Fruit fly (Drosophila melanogaster) whole organism, embryonic: Measurements from ENCODE around the gene SecCl.

Experiments
- Bteb2 ChIP-seq: fragments of 200-800 bp; sonication (Bioruptor generic); optimal IDR thresholded peaks from 2 replicates; lab custom pipeline; 2016; ENCODE audit warnings: missing biosample characterization, missing genetic modification characterization
- C15 ChIP-seq: fragments of 200-800 bp; sonication (Bioruptor generic); IDR thresholded peaks from 3 replicates; pipeline ENCODE4 v1.3.6; 2022; ENCODE audit warnings: missing biosample characterization, missing genetic modification characterization
- CG10321 ChIP-seq: fragments of 200-800 bp; sonication (Bioruptor generic); IDR thresholded peaks from 2 replicates; pipeline ENCODE4 v1.3.6; 2022; ENCODE audit warnings: missing biosample characterization, missing genetic modification characterization
- CG11093 ChIP-seq: fragments of 200-800 bp; sonication (Bioruptor generic); IDR thresholded peaks from 3 replicates; pipeline ENCODE4 v1.3.6; 2022; ENCODE audit warnings: missing biosample characterization, missing genetic modification characterization
- CG11456 ChIP-seq: fragments of 200-800 bp; sonication (Bioruptor generic); IDR thresholded peaks from 3 replicates; pipeline ENCODE4 v1.3.6; 2022; ENCODE audit warnings: missing biosample characterization, missing genetic modification characterization
- CG1647 ChIP-seq: fragments of 200-800 bp; sonication (Bioruptor generic); optimal IDR thresholded peaks from 3 replicates; lab custom pipeline; 2016; ENCODE audit warnings: missing biosample characterization, missing genetic modification characterization
- CG17361 ChIP-seq: fragments of 200-800 bp; sonication (Bioruptor generic); IDR thresholded peaks from 3 replicates; pipeline ENCODE4 v1.3.6; 2022; ENCODE audit warnings: missing biosample characterization, missing genetic modification characterization
- CG1832 ChIP-seq: fragments of 200-800 bp; sonication (Bioruptor generic); optimal IDR thresholded peaks from 2 replicates; lab custom pipeline; 2017; ENCODE audit warnings: missing biosample characterization, mild to moderate bottlenecking, missing genetic modification characterization, inconsistent platforms
- CG34422 ChIP-seq: fragments of 200-800 bp; sonication (Bioruptor generic); IDR thresholded peaks from 3 replicates; pipeline ENCODE4 v1.3.6; 2022; ENCODE audit warnings: missing biosample characterization, missing genetic modification characterization
- CG4360 ChIP-seq: fragments of 200-800 bp; sonication (Bioruptor generic); IDR thresholded peaks from 2 replicates; pipeline ENCODE4 v1.3.6; 2022; ENCODE audit warnings: missing biosample characterization, missing genetic modification characterization
- CG6254 ChIP-seq: fragments of 200-800 bp; sonication (Bioruptor generic); optimal IDR thresholded peaks from 3 replicates; lab custom pipeline; 2017; ENCODE audit warnings: mild to moderate bottlenecking, missing biosample characterization, missing genetic modification reagents, missing genetic modification characterization
- CG6272 ChIP-seq: fragments of 200-800 bp; sonication (Bioruptor generic); IDR thresholded peaks from 2 replicates; pipeline ENCODE4 v1.3.6; 2022; ENCODE audit warnings: missing biosample characterization, missing genetic modification characterization
- CG6683 ChIP-seq: fragments of 200-800 bp; sonication (Bioruptor generic); optimal IDR thresholded peaks from 2 replicates; lab custom pipeline; 2017; ENCODE audit warnings: missing biosample characterization, mild to moderate bottlenecking, missing genetic modification characterization, missing genetic modification reagents
- CG8281 ChIP-seq: fragments of 200-800 bp; sonication (Bioruptor generic); optimal IDR thresholded peaks from 2 replicates; lab custom pipeline; 2018; ENCODE audit warnings: missing biosample characterization, mild to moderate bottlenecking, missing genetic modification characterization, moderate library complexity
- CG8388 ChIP-seq: fragments of 200-800 bp; sonication (Bioruptor generic); optimal IDR thresholded peaks from 2 replicates; lab custom pipeline; 2019; ENCODE audit warnings: missing biosample characterization, mild to moderate bottlenecking, missing genetic modification characterization, moderate library complexity
- CG9817 ChIP-seq: fragments of 200-800 bp; sonication (Bioruptor generic); optimal IDR thresholded peaks from 2 replicates; lab custom pipeline; 2018; ENCODE audit warnings: missing biosample characterization, mild to moderate bottlenecking, missing genetic modification characterization, moderate library complexity
- CG9876 ChIP-seq: fragments of 200-800 bp; sonication (Bioruptor generic); optimal IDR thresholded peaks from 2 replicates; lab custom pipeline; 2016; ENCODE audit warnings: missing biosample characterization, missing genetic modification characterization
- CkIIα-i1 ChIP-seq: fragments of 200-800 bp; sonication (Bioruptor generic); IDR thresholded peaks from 2 replicates; pipeline ENCODE4 v1.3.6; 2022; ENCODE audit warnings: missing biosample characterization, missing genetic modification characterization
- Dll ChIP-seq: fragments of 200-800 bp; sonication (Bioruptor generic); IDR thresholded peaks from 4 replicates; pipeline ENCODE4 v1.3.6; 2022; ENCODE audit warnings: missing biosample characterization, missing genetic modification characterization; ENCODE audit not compliant: partially characterized antibody
- Hey ChIP-seq: fragments of 200-800 bp; sonication (Bioruptor generic); optimal IDR thresholded peaks from 3 replicates; lab custom pipeline; 2018; ENCODE audit warnings: missing biosample characterization, mild to moderate bottlenecking, missing genetic modification characterization
- Hr3 ChIP-seq: fragments of 200-800 bp; sonication (Bioruptor generic); optimal IDR thresholded peaks from 3 replicates; lab custom pipeline; 2016; ENCODE audit warnings: missing biosample characterization, missing genetic modification characterization
- MESR4 ChIP-seq: fragments of 200-800 bp; sonication (Bioruptor generic); optimal IDR thresholded peaks from 2 replicates; lab custom pipeline; 2018; ENCODE audit warnings: missing biosample characterization, mild to moderate bottlenecking, missing genetic modification characterization, moderate library complexity
- Mes4 ChIP-seq: fragments of 200-800 bp; sonication (Bioruptor generic); optimal IDR thresholded peaks from 2 replicates; lab custom pipeline; 2016; ENCODE audit warnings: missing biosample characterization, missing genetic modification characterization
- Mrtf ChIP-seq: fragments of 200-800 bp; sonication (Bioruptor generic); IDR thresholded peaks from 3 replicates; pipeline ENCODE4 v1.3.6; 2022; ENCODE audit warnings: missing biosample characterization, missing genetic modification characterization
- NfI ChIP-seq: fragments of 200-800 bp; sonication (Bioruptor generic); optimal IDR thresholded peaks from 3 replicates; lab custom pipeline; 2018; ENCODE audit warnings: missing biosample characterization, mild to moderate bottlenecking, missing genetic modification characterization, moderate library complexity
- Sry-δ ChIP-seq: fragments of 200-800 bp; sonication (Bioruptor generic); optimal IDR thresholded peaks from 2 replicates; lab custom pipeline; 2016; ENCODE audit warnings: missing biosample characterization, missing genetic modification characterization
- Taf1 ChIP-seq: fragments of 200-800 bp; sonication (Bioruptor generic); IDR thresholded peaks from 2 replicates; pipeline ENCODE4 v1.3.6; 2022; ENCODE audit warnings: missing biosample characterization, missing genetic modification characterization
- al ChIP-seq: fragments of 200-800 bp; sonication (Bioruptor generic); IDR thresholded peaks from 2 replicates; pipeline ENCODE4 v1.3.6; 2022; ENCODE audit warnings: missing biosample characterization, missing genetic modification characterization
- amos ChIP-seq: fragments of 200-800 bp; sonication (Bioruptor generic); IDR thresholded peaks from 2 replicates; pipeline ENCODE4 v1.3.6; 2022; ENCODE audit warnings: missing biosample characterization, missing genetic modification characterization; ENCODE audit not compliant: partially characterized antibody
- az2 ChIP-seq: fragments of 200-800 bp; sonication (Bioruptor generic); optimal IDR thresholded peaks from 3 replicates; lab custom pipeline; 2016; ENCODE audit warnings: missing biosample characterization, missing genetic modification characterization
- chn ChIP-seq: fragments of 200-800 bp; sonication (Bioruptor generic); optimal IDR thresholded peaks from 2 replicates; lab custom pipeline; 2016; ENCODE audit warnings: missing biosample characterization, missing genetic modification characterization
- croc ChIP-seq: fragments of 200-800 bp; sonication (Bioruptor generic); conservative IDR thresholded peaks from 3 replicates; pipeline ENCODE4 v1.3.6; 2022; ENCODE audit warnings: missing biosample characterization, missing genetic modification characterization
- danr ChIP-seq: fragments of 200-800 bp; sonication (Bioruptor generic); IDR thresholded peaks from 2 replicates; pipeline ENCODE4 v1.3.6; 2022; ENCODE audit warnings: missing biosample characterization, missing genetic modification characterization
- ems ChIP-seq: fragments of 200-800 bp; sonication (Bioruptor generic); optimal IDR thresholded peaks from 3 replicates; lab custom pipeline; 2016; ENCODE audit warnings: missing biosample characterization, missing genetic modification characterization
- fd64A ChIP-seq: fragments of 200-800 bp; sonication (Bioruptor generic); optimal IDR thresholded peaks from 3 replicates; lab custom pipeline; 2018; ENCODE audit warnings: missing biosample characterization, mild to moderate bottlenecking, missing genetic modification characterization
- grau ChIP-seq: fragments of 200-800 bp; optimal IDR thresholded peaks from 3 replicates; lab custom pipeline; 2019; ENCODE audit warnings: missing biosample characterization, mild to moderate bottlenecking, missing genetic modification characterization, moderate library complexity
- gsb ChIP-seq: fragments of 200-800 bp; sonication (Bioruptor generic); IDR thresholded peaks from 2 replicates; pipeline ENCODE4 v1.3.6; 2022; ENCODE audit warnings: missing biosample characterization, missing genetic modification characterization
- ken ChIP-seq: fragments of 200-800 bp; sonication (Bioruptor generic); IDR thresholded peaks from 3 replicates; pipeline ENCODE4 v1.3.6; 2022; ENCODE audit warnings: missing biosample characterization, missing genetic modification characterization
- klu ChIP-seq: fragments of 200-800 bp; sonication (Bioruptor generic); IDR thresholded peaks from 2 replicates; pipeline ENCODE4 v1.3.6; 2022; ENCODE audit warnings: missing biosample characterization, missing genetic modification characterization
- lilli ChIP-seq: fragments of 200-800 bp; sonication (Bioruptor generic); optimal IDR thresholded peaks from 3 replicates; lab custom pipeline; 2016; ENCODE audit warnings: missing biosample characterization, missing genetic modification characterization
- lmd ChIP-seq: fragments of 200-800 bp; sonication (Bioruptor generic); IDR thresholded peaks from 2 replicates; pipeline ENCODE4 v1.3.6; 2022; ENCODE audit warnings: missing biosample characterization, missing genetic modification characterization
- mam ChIP-seq: fragments of 200-800 bp; sonication (Bioruptor generic); optimal IDR thresholded peaks from 3 replicates; lab custom pipeline; 2016; ENCODE audit warnings: missing biosample characterization, missing genetic modification characterization
- odd ChIP-seq: fragments of 200-800 bp; sonication (Bioruptor generic); optimal IDR thresholded peaks from 2 replicates; lab custom pipeline; 2017; ENCODE audit warnings: missing biosample characterization, mild to moderate bottlenecking, missing genetic modification characterization
- phol ChIP-seq: fragments of 200-800 bp; sonication (Bioruptor generic); optimal IDR thresholded peaks from 3 replicates; lab custom pipeline; 2018; ENCODE audit warnings: missing biosample characterization, mild to moderate bottlenecking, missing genetic modification characterization, moderate library complexity
- pzg ChIP-seq: fragments of 200-800 bp; sonication (Bioruptor generic); optimal IDR thresholded peaks from 3 replicates; lab custom pipeline; 2018; ENCODE audit warnings: missing biosample characterization, mild to moderate bottlenecking, missing genetic modification characterization, moderate library complexity
- ro ChIP-seq: fragments of 200-800 bp; sonication (Bioruptor generic); IDR thresholded peaks from 2 replicates; pipeline ENCODE4 v1.3.6; 2022; ENCODE audit warnings: missing biosample characterization, missing genetic modification characterization
- sc ChIP-seq, 3 experiments: fragments of >200 bp in 2 of 3; fragments of 200-800 bp in 1 of 3; sonication (Bioruptor generic) in 1 of 3; optimal IDR thresholded peaks; 2 replicates in 2 of 3; 3 replicates in 1 of 3; lab custom pipeline; 2017; ENCODE audit warnings: mild to moderate bottlenecking in 1 of 3, missing biosample characterization in 1 of 3, missing genetic modification characterization in 1 of 3, missing genetic modification reagents in 1 of 3
- seq ChIP-seq: fragments of 200-800 bp; sonication (Bioruptor generic); IDR thresholded peaks from 2 replicates; pipeline ENCODE4 v1.3.6; 2022; ENCODE audit warnings: missing biosample characterization, missing genetic modification characterization
- sim ChIP-seq: fragments of 200-800 bp; sonication (Bioruptor generic); IDR thresholded peaks from 2 replicates; pipeline ENCODE4 v1.3.6; 2022; ENCODE audit warnings: missing biosample characterization, missing genetic modification characterization
- usp ChIP-seq: fragments of >200 bp; optimal IDR thresholded peaks from 2 replicates; lab custom pipeline; 2017; ENCODE audit warnings: missing biosample characterization, missing genetic modification characterization
- z ChIP-seq: fragments of 200-800 bp; sonication (Bioruptor generic); IDR thresholded peaks from 3 replicates; pipeline ENCODE4 v1.3.6; 2022; ENCODE audit warnings: missing biosample characterization, missing genetic modification characterization

SecCl gene

DNA sequence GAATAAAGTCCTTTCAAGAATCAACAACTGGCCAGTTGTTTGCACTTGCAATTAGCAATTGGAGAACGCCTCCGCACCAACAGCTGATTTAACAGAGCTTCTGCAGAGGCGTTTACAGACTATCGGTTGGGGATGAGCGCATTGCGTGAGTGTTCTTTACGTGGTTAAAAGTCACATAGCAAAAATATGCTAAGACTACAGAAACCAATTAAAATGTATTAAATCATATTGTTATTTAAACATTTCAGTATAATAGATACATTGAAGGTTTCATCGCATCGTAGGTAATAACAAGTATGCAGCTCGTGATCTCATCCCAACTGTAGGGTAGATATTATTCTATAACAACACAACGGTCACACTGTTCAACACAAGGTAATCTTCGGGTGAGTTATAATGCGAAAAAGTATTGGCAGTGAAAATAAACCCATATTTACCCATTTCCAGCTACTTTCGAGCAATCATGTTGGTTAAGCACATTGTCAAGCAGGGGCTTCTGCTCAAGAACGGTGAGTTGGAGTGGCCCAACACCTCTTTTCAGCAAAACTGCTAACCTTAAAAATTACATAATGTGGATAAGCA, 44.7 kb upstream of the SecCl start, which contains the start of the genes Sec3 and COX7B (continued):
- TF ChIP-seq CG9876 (no peak), NfI (peak; percentile 61), croc (no peak), CkIIα-i1 (GFP tag; lab: Robert Waterston, UW) (no peak), CG6272 (GFP tag; lab: Robert Waterston, UW) (peak; percentile 70), CG1832 (no peak), al (peak; percentile 41; the same call in 1 of the 2 replicates), lilli (GFP tag; lab: Kevin White, UChicago) (peak; percentile 82), CG4360 (no peak), CG8388 (GFP tag; lab: Kevin White, UChicago) (peak; percentile 51), CG6683 (GFP tag; lab: Kevin White, UChicago) (peak; percentile 29), Hr3 (peak; percentile 66), CG17361 (GFP tag; lab: Robert Waterston, UW) (peak; percentile 72; the same call in 2 of the 3 replicates), Taf1 (peak; percentile 57; the same call in 1 of the 2 replicates), klu (GFP tag; lab: Robert Waterston, UW) (peak; percentile 17; the same call in 1 of the 2 replicates), C15 (GFP tag; lab: Robert Waterston, UW) (peak; percentile 53; the same call in 1 of the 3 replicates), fd64A (GFP tag; lab: Kevin White, UChicago) (no peak), Dll (GFP tag; lab: Robert Waterston, UW) (peak; percentile 97), phol (tag; lab: Kevin White, UChicago) (peak; percentile 78), chn (GFP tag; lab: Kevin White, UChicago) (peak; percentile 52), odd (GFP tag; lab: Kevin White, UChicago) (peak; percentile 11), ro (GFP tag; lab: Robert Waterston, UW) (no peak), sim (GFP tag; lab: Robert Waterston, UW) (no peak), sc (optimal IDR thresholded peaks at IDR 0.05; lab: Kevin White, UChicago) (no peak), sc (GFP tag; optimal IDR thresholded peaks at IDR 0.05; lab: Kevin White, UChicago) (no peak), Sry-δ (GFP tag; lab: Kevin White, UChicago) (peak; percentile 88), ken (GFP tag; lab: Robert Waterston, UW) (no peak), CG1647 (no peak), ems (GFP tag; lab: Kevin White, UChicago) (peak; percentile 61), grau (tag; lab: Kevin White, UChicago) (peak; percentile 77), CG11456 (no peak), z (GFP tag; lab: Robert Waterston, UW) (no peak), danr (GFP tag; lab: Robert Waterston, UW) (no peak), CG11093 (GFP tag; lab: Robert Waterston, UW) (no peak), Mrtf (GFP tag; lab: Robert Waterston, UW) (0 out of 3 replicates have a peak, but pooled peaks have one; percentile 12), CG9817 (peak; percentile 81), mam (GFP tag; lab: Kevin White, UChicago) (peak; percentile 65), CG8281 (no peak), pzg (GFP tag; lab: Kevin White, UChicago) (peak; percentile 87), CG6254 (no peak), lmd (GFP tag; lab: Robert Waterston, UW) (peak; percentile 58; the same call in 1 of the 2 replicates), az2 (GFP tag; lab: Kevin White, UChicago) (peak; percentile 71), CG34422 (GFP tag; lab: Robert Waterston, UW) (peak; percentile 63), Mes4 (GFP tag; lab: Kevin White, UChicago) (no peak), usp (no peak), gsb (GFP tag; lab: Robert Waterston, UW) (no peak), amos (peak; percentile 87), CG10321 (GFP tag; lab: Robert Waterston, UW) (no peak), Hey (tag; lab: Kevin White, UChicago) (no peak), seq (no peak), MESR4 (GFP tag; lab: Kevin White, UChicago) (peak; percentile 80), Bteb2 (GFP tag; lab: Kevin White, UChicago) (peak; percentile 53)
